Worm (Caenorhabditis elegans): ENCODE results near the gene jtr-1.

DNA sequence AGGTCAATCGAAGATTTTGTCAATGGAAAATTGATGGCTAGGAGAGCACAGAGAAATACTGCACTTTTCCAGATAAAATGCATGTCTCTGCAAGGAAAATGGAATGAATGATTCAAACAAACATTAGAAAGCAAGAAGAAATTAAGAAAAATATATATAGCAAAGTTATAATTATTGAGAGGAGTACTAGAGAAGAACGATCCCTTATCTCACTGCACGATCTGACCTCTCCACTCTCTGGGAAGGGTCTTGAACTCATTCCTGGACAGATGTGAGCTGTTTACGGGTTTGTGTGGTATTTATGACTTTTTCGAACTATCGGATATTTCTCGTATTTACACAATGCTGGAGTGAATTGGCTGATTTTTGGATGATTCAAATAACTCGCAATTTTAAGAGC lies 9.5 kb downstream of the jtr-1 start, which contains the start of gene Y77E11A.23:
- TF ChIP-seq dve-1 (tag; optimal IDR thresholded peaks at IDR 0.05; ENCODE audit: insufficient read depth) (no peak), snpc-4 (tag; optimal IDR thresholded peaks at IDR 0.05) (no peak)

Data from whole organism, L4 larva.